Worm (Caenorhabditis elegans) whole organism, L3 larva: ENCODE measurements around the gene C07A12.2.

Experiments
- ZK546.5 ChIP-seq: sonication (generic microtip); optimal IDR thresholded peaks from 2 replicates; lab custom pipeline; 2017; ENCODE audit warnings: missing biosample characterization, missing genetic modification characterization
- aly-2 ChIP-seq: fragments of 150-350 bp; optimal IDR thresholded peaks from 2 replicates; lab custom pipeline; 2014; ENCODE audit warnings: missing biosample characterization, missing genetic modification characterization
- ama-1 ChIP-seq: fragments of 150-350 bp; optimal IDR thresholded peaks from 2 replicates; lab custom pipeline; 2018
- ceh-16 ChIP-seq: sonication (generic microtip); optimal IDR thresholded peaks from 2 replicates; lab custom pipeline; 2017; ENCODE audit warnings: missing biosample characterization, missing genetic modification characterization
- ceh-28 ChIP-seq: fragments of 150-350 bp; optimal IDR thresholded peaks from 2 replicates; lab custom pipeline; 2014; ENCODE audit warnings: missing biosample characterization, missing genetic modification reagents, missing genetic modification characterization
- ceh-9 ChIP-seq: sonication (generic microtip); optimal IDR thresholded peaks from 2 replicates; lab custom pipeline; 2018; ENCODE audit warnings: missing biosample characterization, missing genetic modification characterization
- daf-12 ChIP-seq: fragments of 150-350 bp; optimal IDR thresholded peaks from 2 replicates; lab custom pipeline; 2014; ENCODE audit warnings: missing biosample characterization, missing genetic modification reagents, missing genetic modification characterization
- egl-27 ChIP-seq: sonication (generic microtip); optimal IDR thresholded peaks from 4 replicates; lab custom pipeline; 2017; ENCODE audit warnings: missing biosample characterization, missing genetic modification reagents, missing genetic modification characterization
- egl-5 ChIP-seq: fragments of 150-350 bp; optimal IDR thresholded peaks from 2 replicates; lab custom pipeline; 2017; ENCODE audit warnings: missing biosample characterization, missing genetic modification reagents, missing genetic modification characterization, inconsistent platforms
- elt-2 ChIP-seq: sonication (generic microtip); optimal IDR thresholded peaks from 2 replicates; lab custom pipeline; 2016; ENCODE audit warnings: missing genetic modification reagents, mild to moderate bottlenecking, missing genetic modification characterization, missing compliant biosample characterization
- elt-3 ChIP-seq, 3 experiments: fragments of 150-350 bp in 1 of 3; sonication (generic microtip) in 2 of 3; optimal IDR thresholded peaks; 2 replicates in 2 of 3; 4 replicates in 1 of 3; lab custom pipeline; 2014 to 2017; ENCODE audit warnings: missing biosample characterization in 3 of 3, missing genetic modification characterization in 3 of 3
- eor-1 ChIP-seq, 2 experiments: fragments of 150-350 bp; optimal IDR thresholded peaks; 2 replicates each; lab custom pipeline; 2014 to 2018; ENCODE audit warnings: missing biosample characterization in 2 of 2, missing genetic modification characterization in 2 of 2
- fkh-10 ChIP-seq: sonication (generic microtip); optimal IDR thresholded peaks from 2 replicates; lab custom pipeline; 2017; ENCODE audit warnings: missing biosample characterization, missing genetic modification reagents, missing genetic modification characterization
- fkh-2 ChIP-seq: fragments of 150-350 bp; optimal IDR thresholded peaks from 2 replicates; lab custom pipeline; 2014; ENCODE audit warnings: missing biosample characterization, missing genetic modification reagents, missing genetic modification characterization
- hmg-11 ChIP-seq: sonication (generic microtip); optimal IDR thresholded peaks from 2 replicates; lab custom pipeline; 2016; ENCODE audit warnings: missing genetic modification characterization, missing compliant biosample characterization
- jun-1 ChIP-seq: fragments of 150-350 bp; optimal IDR thresholded peaks from 2 replicates; lab custom pipeline; 2014; ENCODE audit warnings: missing biosample characterization, missing genetic modification reagents, missing genetic modification characterization
- lin-15B ChIP-seq: fragments of 150-350 bp; optimal IDR thresholded peaks from 2 replicates; lab custom pipeline; 2014; ENCODE audit warnings: missing biosample characterization, missing genetic modification characterization
- lin-39 ChIP-seq: fragments of 150-350 bp; optimal IDR thresholded peaks from 2 replicates; lab custom pipeline; 2018; ENCODE audit warnings: missing biosample characterization, missing genetic modification reagents, missing genetic modification characterization
- lsy-12 ChIP-seq: sonication (generic microtip); optimal IDR thresholded peaks from 2 replicates; lab custom pipeline; 2016; ENCODE audit warnings: mild to moderate bottlenecking, missing genetic modification characterization, missing compliant biosample characterization
- mdl-1 ChIP-seq: fragments of 150-350 bp; optimal IDR thresholded peaks from 2 replicates; lab custom pipeline; 2014; ENCODE audit warnings: missing biosample characterization, missing genetic modification characterization
- mml-1 ChIP-seq: fragments of 150-350 bp; sonication (generic microtip); optimal IDR thresholded peaks from 3 replicates; lab custom pipeline; 2014; ENCODE audit warnings: missing biosample characterization, missing genetic modification characterization
- nfya-1 ChIP-seq: sonication (generic microtip); optimal IDR thresholded peaks from 2 replicates; lab custom pipeline; 2017; ENCODE audit warnings: missing genetic modification characterization, mild to moderate bottlenecking, missing compliant biosample characterization, antibody characterized with exemption, moderate library complexity; ENCODE audit not compliant: insufficient read depth
- nhr-11 ChIP-seq: fragments of 150-350 bp; optimal IDR thresholded peaks from 2 replicates; lab custom pipeline; 2014; ENCODE audit warnings: missing biosample characterization, missing genetic modification characterization
- nhr-12 ChIP-seq: fragments of 150-350 bp; optimal IDR thresholded peaks from 2 replicates; lab custom pipeline; 2014; ENCODE audit warnings: missing biosample characterization, missing genetic modification characterization
- nhr-23 ChIP-seq: fragments of 150-350 bp; optimal IDR thresholded peaks from 2 replicates; lab custom pipeline; 2014; ENCODE audit warnings: missing biosample characterization, missing genetic modification reagents, missing genetic modification characterization
- nhr-237 ChIP-seq: fragments of 150-350 bp; optimal IDR thresholded peaks from 2 replicates; lab custom pipeline; 2014; ENCODE audit warnings: missing biosample characterization, missing genetic modification characterization
- nhr-25 ChIP-seq: sonication (generic microtip); optimal IDR thresholded peaks from 2 replicates; lab custom pipeline; 2017; ENCODE audit warnings: missing biosample characterization, missing genetic modification characterization
- nhr-43 ChIP-seq: sonication (generic microtip); optimal IDR thresholded peaks from 2 replicates; lab custom pipeline; 2016; ENCODE audit warnings: mild to moderate bottlenecking, missing genetic modification characterization, missing compliant biosample characterization; ENCODE audit not compliant: poor library complexity, severe bottlenecking
- nhr-67 ChIP-seq: fragments of 150-350 bp; optimal IDR thresholded peaks from 2 replicates; lab custom pipeline; 2014; ENCODE audit warnings: missing biosample characterization, missing genetic modification characterization
- nhr-76 ChIP-seq: fragments of 150-350 bp; sonication (generic microtip); optimal IDR thresholded peaks from 5 replicates; lab custom pipeline; 2014; ENCODE audit warnings: missing biosample characterization, missing genetic modification characterization
- nhr-77 ChIP-seq: fragments of 150-350 bp; optimal IDR thresholded peaks from 2 replicates; lab custom pipeline; 2014; ENCODE audit warnings: missing biosample characterization, missing genetic modification characterization
- pha-4 ChIP-seq: fragments of 150-350 bp; optimal IDR thresholded peaks from 2 replicates; lab custom pipeline; 2014; ENCODE audit warnings: missing biosample characterization, missing genetic modification reagents, missing genetic modification characterization
- pqm-1 ChIP-seq: fragments of 150-350 bp; optimal IDR thresholded peaks from 2 replicates; lab custom pipeline; 2017; ENCODE audit warnings: missing biosample characterization, missing genetic modification characterization, inconsistent platforms
- sea-2 ChIP-seq: fragments of 150-350 bp; sonication (generic microtip); optimal IDR thresholded peaks from 4 replicates; lab custom pipeline; 2014; ENCODE audit warnings: missing biosample characterization, missing genetic modification reagents, missing genetic modification characterization
- snpc-4 ChIP-seq: fragments of 150-350 bp; optimal IDR thresholded peaks from 2 replicates; lab custom pipeline; 2014; ENCODE audit warnings: missing biosample characterization, missing genetic modification characterization
- unc-39 ChIP-seq: sonication (generic microtip); optimal IDR thresholded peaks from 4 replicates; lab custom pipeline; 2017; ENCODE audit warnings: missing biosample characterization, missing genetic modification characterization
- unc-62 ChIP-seq: fragments of 150-350 bp; sonication (generic microtip); optimal IDR thresholded peaks from 4 replicates; lab custom pipeline; 2014; ENCODE audit warnings: missing biosample characterization, missing genetic modification reagents, missing genetic modification characterization
- zag-1 ChIP-seq: fragments of 150-350 bp; optimal IDR thresholded peaks from 2 replicates; lab custom pipeline; 2014; ENCODE audit warnings: missing biosample characterization, missing genetic modification characterization
- ztf-11 ChIP-seq: fragments of 150-350 bp; optimal IDR thresholded peaks from 2 replicates; lab custom pipeline; 2014; ENCODE audit warnings: missing biosample characterization, missing genetic modification characterization

The C07A12.2 gene

DNA sequence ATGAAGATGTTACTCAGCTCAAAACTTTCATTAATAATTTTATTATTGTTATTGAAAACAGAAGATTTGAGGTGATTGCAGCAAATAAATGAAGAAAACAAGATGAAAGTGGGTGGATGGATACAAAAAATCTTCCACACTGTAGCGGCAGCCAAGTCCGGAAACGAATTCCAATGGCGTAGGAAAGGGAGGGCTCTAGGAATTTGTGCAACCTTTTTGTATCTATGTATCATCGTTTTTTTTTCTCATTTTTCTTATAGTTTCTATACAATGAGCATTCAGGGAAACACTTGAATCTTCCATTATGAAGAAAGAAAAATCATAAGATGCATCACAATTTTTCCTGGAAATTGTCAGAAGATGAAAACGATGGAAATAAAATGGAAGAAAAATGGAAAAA lies 44.1 kb upstream of the C07A12.2 start:
- no peak for TF ChIP-seq sea-2
- TF ChIP-seq nhr-11, result no peak
- TF ChIP-seq egl-5 (tag; lab: Kevin White, UChicago), result no peak
- no peak for TF ChIP-seq fkh-2 (tag; lab: Kevin White, UChicago)
- TF ChIP-seq nhr-77, result no peak
- TF ChIP-seq unc-62 (GFP tag; lab: Kevin White, UChicago), result no peak
- no peak for TF ChIP-seq nhr-237 (tag; lab: Kevin White, UChicago)
- TF ChIP-seq lin-39 (tag; lab: Kevin White, UChicago), result no peak

- TF ChIP-seq nhr-43 (no peak), nhr-67 (tag; lab: Kevin White, UChicago) (no peak), elt-2 (tag; lab: Kevin White, UChicago) (peak; percentile 56), lsy-12 (no peak), pha-4 (tag; lab: Kevin White, UChicago) (peak; percentile 7)
Measured at ce11 chrX:4502039-4502438, 42.6 kb upstream of the C07A12.2 start.

DNA sequence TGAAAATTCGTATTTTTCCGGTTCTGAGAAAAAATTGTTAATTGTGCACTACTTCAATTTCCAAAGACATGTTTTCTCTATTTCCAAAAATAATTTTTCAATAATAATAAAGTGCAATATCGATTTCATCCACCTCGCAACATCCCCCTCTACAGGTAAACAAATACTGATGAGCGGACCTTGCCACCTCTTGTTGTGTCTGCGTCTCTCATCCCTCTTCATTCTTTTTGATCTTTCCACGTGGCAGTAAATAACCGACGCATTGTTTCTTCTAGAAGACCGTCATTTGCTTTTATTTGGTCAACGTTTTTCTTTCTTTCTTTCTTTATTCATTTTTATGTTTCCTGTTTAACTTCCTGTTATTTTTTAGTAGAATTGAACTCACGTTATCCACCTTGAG lies 41.4 kb upstream of the C07A12.2 start:
- no peak for TF ChIP-seq elt-3 (tag; optimal IDR thresholded peaks at IDR 0.05; lab: Kevin White, UChicago)
- TF ChIP-seq pha-4 (tag; lab: Kevin White, UChicago), result peak; percentile 50

DNA sequence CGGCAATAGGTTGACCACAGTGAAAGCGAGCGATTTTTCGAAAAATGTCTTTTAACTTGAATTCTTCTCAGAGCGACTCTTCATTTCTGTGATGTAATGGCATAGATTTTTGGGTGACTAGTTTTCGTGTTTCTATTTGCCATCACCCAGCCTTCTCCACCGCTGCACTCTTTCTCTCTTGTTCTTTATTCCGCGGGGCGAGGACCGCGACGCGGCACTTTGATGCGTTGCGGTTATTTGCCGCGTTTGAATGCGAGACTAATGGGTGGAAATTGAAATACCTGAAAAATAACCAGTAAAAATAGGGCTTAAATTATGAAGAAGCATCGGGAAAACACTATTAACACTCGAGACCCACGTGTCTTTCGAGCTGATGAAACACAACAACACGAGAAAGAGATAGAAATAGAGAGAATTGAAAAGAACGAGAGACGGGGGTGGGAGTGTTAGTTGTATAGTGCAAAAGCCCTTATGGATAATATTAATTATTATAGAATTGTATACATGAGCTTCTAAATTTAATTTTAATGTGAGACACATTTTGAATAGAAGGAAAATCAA lies 40.5 kb upstream of the C07A12.2 start, which contains the start of gene dgk-2:
Gene dgk-2 (minus strand): TSS at position 281 of the 561 bp plus-strand sequence.
- TF ChIP-seq nfya-1 (tag; lab: Kevin White, UChicago) (peak; percentile 32), pqm-1 (tag; lab: Kevin White, UChicago) (no peak), pha-4 (tag; lab: Kevin White, UChicago) (peak; percentile 61), hmg-11 (tag; lab: Kevin White, UChicago) (peak; percentile 65), lsy-12 (no peak), ama-1 (lab: Kevin White, UChicago) (peak; percentile 35), ceh-16 (tag; lab: Kevin White, UChicago) (no peak)

- TF ChIP-seq elt-2 (tag; lab: Kevin White, UChicago) (peak; percentile 63), nhr-12 (tag; lab: Kevin White, UChicago) (no peak), ZK546.5 (tag; lab: Kevin White, UChicago) (no peak), nhr-237 (tag; lab: Kevin White, UChicago) (no peak), hmg-11 (tag; lab: Kevin White, UChicago) (no peak), pqm-1 (tag; lab: Kevin White, UChicago) (peak; percentile 57), nhr-23 (tag; lab: Kevin White, UChicago) (no peak), ceh-16 (tag; lab: Kevin White, UChicago) (no peak), unc-39 (tag; lab: Kevin White, UChicago) (no peak), jun-1 (tag; lab: Kevin White, UChicago) (peak; percentile 34), lsy-12 (no peak), fkh-2 (tag; lab: Kevin White, UChicago) (no peak), aly-2 (tag; lab: Kevin White, UChicago) (no peak), ztf-11 (tag; lab: Kevin White, UChicago) (no peak), mml-1 (tag; lab: Kevin White, UChicago) (no peak), nhr-67 (tag; lab: Kevin White, UChicago) (no peak), nhr-11 (no peak), ceh-28 (tag; lab: Kevin White, UChicago) (peak; percentile 1), egl-27 (no peak), pha-4 (tag; lab: Kevin White, UChicago) (peak; percentile 67), mdl-1 (tag; lab: Kevin White, UChicago) (no peak), snpc-4 (tag; lab: Kevin White, UChicago) (no peak), ceh-9 (tag; lab: Kevin White, UChicago) (no peak), daf-12 (tag; lab: Kevin White, UChicago) (no peak), sea-2 (no peak), nhr-25 (peak; percentile 24), eor-1 (tag; optimal IDR thresholded peaks at IDR 0.05; lab: Kevin White, UChicago) (no peak), zag-1 (tag; lab: Kevin White, UChicago) (no peak), lin-39 (tag; lab: Kevin White, UChicago) (no peak), nhr-76 (tag; lab: Kevin White, UChicago) (no peak), nhr-43 (no peak), fkh-10 (no peak), lin-15B (tag; lab: Kevin White, UChicago) (no peak)
- TF ChIP-seq, all 47 proteins: peak for 6
Measured at ce11 chrX:4507122-4507681, 37.4 kb upstream of the C07A12.2 start.
